Worm (Caenorhabditis elegans) whole organism, L3 larva: Measurements from ENCODE around the gene tag-335.
A peak's percentile ranks its signal among the peaks of the same experiment; 100 is the strongest.

Experiments used
- ZK546.5 ChIP-seq: sonication (generic microtip); optimal IDR thresholded peaks from 2 replicates; lab custom pipeline; 2017; ENCODE audit warnings: missing biosample characterization, missing genetic modification characterization
- ama-1 ChIP-seq: fragments of 150-350 bp; optimal IDR thresholded peaks from 2 replicates; lab custom pipeline; 2018
- ceh-16 ChIP-seq: sonication (generic microtip); optimal IDR thresholded peaks from 2 replicates; lab custom pipeline; 2017; ENCODE audit warnings: missing biosample characterization, missing genetic modification characterization
- ceh-28 ChIP-seq: fragments of 150-350 bp; optimal IDR thresholded peaks from 2 replicates; lab custom pipeline; 2014; ENCODE audit warnings: missing biosample characterization, missing genetic modification reagents, missing genetic modification characterization
- ceh-82 ChIP-seq: fragments of 150-350 bp; optimal IDR thresholded peaks from 2 replicates; lab custom pipeline; 2014; ENCODE audit warnings: missing biosample characterization, missing genetic modification characterization
- ceh-9 ChIP-seq: sonication (generic microtip); optimal IDR thresholded peaks from 2 replicates; lab custom pipeline; 2018; ENCODE audit warnings: missing biosample characterization, missing genetic modification characterization
- daf-12 ChIP-seq: fragments of 150-350 bp; optimal IDR thresholded peaks from 2 replicates; lab custom pipeline; 2014; ENCODE audit warnings: missing biosample characterization, missing genetic modification reagents, missing genetic modification characterization
- egl-27 ChIP-seq: sonication (generic microtip); optimal IDR thresholded peaks from 4 replicates; lab custom pipeline; 2017; ENCODE audit warnings: missing biosample characterization, missing genetic modification reagents, missing genetic modification characterization
- elt-2 ChIP-seq: sonication (generic microtip); optimal IDR thresholded peaks from 2 replicates; lab custom pipeline; 2016; ENCODE audit warnings: missing genetic modification reagents, mild to moderate bottlenecking, missing genetic modification characterization, missing compliant biosample characterization
- elt-3 ChIP-seq, 3 experiments: fragments of 150-350 bp in 1 of 3; sonication (generic microtip) in 2 of 3; optimal IDR thresholded peaks; 2 replicates in 2 of 3; 4 replicates in 1 of 3; lab custom pipeline; 2014 to 2017; ENCODE audit warnings: missing biosample characterization in 3 of 3, missing genetic modification characterization in 3 of 3
- eor-1 ChIP-seq, 2 experiments: fragments of 150-350 bp; optimal IDR thresholded peaks; 2 replicates each; lab custom pipeline; 2014 to 2018; ENCODE audit warnings: missing biosample characterization in 2 of 2, missing genetic modification characterization in 2 of 2
- fkh-2 ChIP-seq: fragments of 150-350 bp; optimal IDR thresholded peaks from 2 replicates; lab custom pipeline; 2014; ENCODE audit warnings: missing biosample characterization, missing genetic modification reagents, missing genetic modification characterization
- fos-1 ChIP-seq: fragments of 150-350 bp; optimal IDR thresholded peaks from 2 replicates; lab custom pipeline; 2014; ENCODE audit warnings: missing biosample characterization, missing genetic modification characterization
- hmg-11 ChIP-seq: sonication (generic microtip); optimal IDR thresholded peaks from 2 replicates; lab custom pipeline; 2016; ENCODE audit warnings: missing genetic modification characterization, missing compliant biosample characterization
- jun-1 ChIP-seq: fragments of 150-350 bp; optimal IDR thresholded peaks from 2 replicates; lab custom pipeline; 2014; ENCODE audit warnings: missing biosample characterization, missing genetic modification reagents, missing genetic modification characterization
- lin-15B ChIP-seq: fragments of 150-350 bp; optimal IDR thresholded peaks from 2 replicates; lab custom pipeline; 2014; ENCODE audit warnings: missing biosample characterization, missing genetic modification characterization
- lin-39 ChIP-seq: fragments of 150-350 bp; optimal IDR thresholded peaks from 2 replicates; lab custom pipeline; 2018; ENCODE audit warnings: missing biosample characterization, missing genetic modification reagents, missing genetic modification characterization
- lsy-12 ChIP-seq: sonication (generic microtip); optimal IDR thresholded peaks from 2 replicates; lab custom pipeline; 2016; ENCODE audit warnings: mild to moderate bottlenecking, missing genetic modification characterization, missing compliant biosample characterization
- mdl-1 ChIP-seq: fragments of 150-350 bp; optimal IDR thresholded peaks from 2 replicates; lab custom pipeline; 2014; ENCODE audit warnings: missing biosample characterization, missing genetic modification characterization
- mml-1 ChIP-seq: fragments of 150-350 bp; sonication (generic microtip); optimal IDR thresholded peaks from 3 replicates; lab custom pipeline; 2014; ENCODE audit warnings: missing biosample characterization, missing genetic modification characterization
- nfya-1 ChIP-seq: sonication (generic microtip); optimal IDR thresholded peaks from 2 replicates; lab custom pipeline; 2017; ENCODE audit warnings: missing genetic modification characterization, mild to moderate bottlenecking, missing compliant biosample characterization, antibody characterized with exemption, moderate library complexity; ENCODE audit not compliant: insufficient read depth
- nhr-11 ChIP-seq: fragments of 150-350 bp; optimal IDR thresholded peaks from 2 replicates; lab custom pipeline; 2014; ENCODE audit warnings: missing biosample characterization, missing genetic modification characterization
- nhr-12 ChIP-seq: fragments of 150-350 bp; optimal IDR thresholded peaks from 2 replicates; lab custom pipeline; 2014; ENCODE audit warnings: missing biosample characterization, missing genetic modification characterization
- nhr-23 ChIP-seq: fragments of 150-350 bp; optimal IDR thresholded peaks from 2 replicates; lab custom pipeline; 2014; ENCODE audit warnings: missing biosample characterization, missing genetic modification reagents, missing genetic modification characterization
- nhr-28 ChIP-seq: fragments of 150-350 bp; optimal IDR thresholded peaks from 2 replicates; lab custom pipeline; 2014; ENCODE audit warnings: missing biosample characterization, missing genetic modification characterization
- nhr-76 ChIP-seq: fragments of 150-350 bp; sonication (generic microtip); optimal IDR thresholded peaks from 5 replicates; lab custom pipeline; 2014; ENCODE audit warnings: missing biosample characterization, missing genetic modification characterization
- nhr-77 ChIP-seq: fragments of 150-350 bp; optimal IDR thresholded peaks from 2 replicates; lab custom pipeline; 2014; ENCODE audit warnings: missing biosample characterization, missing genetic modification characterization
- pha-4 ChIP-seq: fragments of 150-350 bp; optimal IDR thresholded peaks from 2 replicates; lab custom pipeline; 2014; ENCODE audit warnings: missing biosample characterization, missing genetic modification reagents, missing genetic modification characterization
- pqm-1 ChIP-seq: fragments of 150-350 bp; optimal IDR thresholded peaks from 2 replicates; lab custom pipeline; 2017; ENCODE audit warnings: missing biosample characterization, missing genetic modification characterization, inconsistent platforms
- sea-2 ChIP-seq: fragments of 150-350 bp; sonication (generic microtip); optimal IDR thresholded peaks from 4 replicates; lab custom pipeline; 2014; ENCODE audit warnings: missing biosample characterization, missing genetic modification reagents, missing genetic modification characterization
- skn-1 ChIP-seq: fragments of 150-350 bp; optimal IDR thresholded peaks from 2 replicates; lab custom pipeline; 2014; ENCODE audit warnings: missing biosample characterization, missing genetic modification characterization
- snpc-4 ChIP-seq: fragments of 150-350 bp; optimal IDR thresholded peaks from 2 replicates; lab custom pipeline; 2014; ENCODE audit warnings: missing biosample characterization, missing genetic modification characterization
- tbx-2 ChIP-seq: sonication (generic microtip); optimal IDR thresholded peaks from 2 replicates; lab custom pipeline; 2016; ENCODE audit warnings: mild to moderate bottlenecking, missing genetic modification characterization, missing compliant biosample characterization
- unc-62 ChIP-seq: fragments of 150-350 bp; sonication (generic microtip); optimal IDR thresholded peaks from 4 replicates; lab custom pipeline; 2014; ENCODE audit warnings: missing biosample characterization, missing genetic modification reagents, missing genetic modification characterization
- zag-1 ChIP-seq: fragments of 150-350 bp; optimal IDR thresholded peaks from 2 replicates; lab custom pipeline; 2014; ENCODE audit warnings: missing biosample characterization, missing genetic modification characterization
- ztf-11 ChIP-seq: fragments of 150-350 bp; optimal IDR thresholded peaks from 2 replicates; lab custom pipeline; 2014; ENCODE audit warnings: missing biosample characterization, missing genetic modification characterization
- ztf-4 ChIP-seq: fragments of 150-350 bp; optimal IDR thresholded peaks from 2 replicates; lab custom pipeline; 2014; ENCODE audit warnings: missing biosample characterization, missing genetic modification characterization

The tag-335 gene

ce11 chrIV:12282873-12283272 is 4.5 kb upstream of the tag-335 start, which contains the start of gene hpo-12:
TSS of gene hpo-12 (plus strand) at chrIV:12283173.
- TF ChIP-seq hmg-11 (no peak), nhr-12 (tag; lab: Kevin White, UChicago) (no peak), skn-1 (tag; lab: Kevin White, UChicago) (no peak), nhr-28 (tag; lab: Kevin White, UChicago) (no peak), ztf-11 (tag; lab: Kevin White, UChicago) (no peak), fos-1 (tag; lab: Kevin White, UChicago) (no peak), snpc-4 (no peak), ceh-82 (no peak), nfya-1 (tag; lab: Kevin White, UChicago) (no peak), ama-1 (lab: Kevin White, UChicago) (no peak), eor-1 (tag; optimal IDR thresholded peaks at IDR 0.05; lab: Kevin White, UChicago) (no peak), nhr-76 (tag; lab: Kevin White, UChicago) (no peak)

- TF ChIP-seq hmg-11 (peak; percentile 57), ceh-9 (tag; lab: Kevin White, UChicago) (no peak), lin-15B (tag; lab: Kevin White, UChicago) (peak; percentile 33), ama-1 (lab: Kevin White, UChicago) (no peak), pha-4 (tag; lab: Kevin White, UChicago) (peak; percentile 49), elt-2 (tag; lab: Kevin White, UChicago) (peak; percentile 14), snpc-4 (no peak)
Measured at ce11 chrIV:12282157-12282789, 3.9 kb upstream of the tag-335 start, which contains the start of the genes C42C1.12 and C42C1.19. TSS of gene C42C1.12 (minus strand) at chrIV:12282207. TSS of gene C42C1.19 (plus strand) at chrIV:12282739.

ce11 chrIV:12279340-12279739 is 946 bp upstream of the tag-335 start, which contains the start of gene ltah-1.1:
TSS of gene ltah-1.1 (plus strand) at chrIV:12279622.
- TF ChIP-seq elt-2 (tag; lab: Kevin White, UChicago) (peak; percentile 54), elt-3 (tag; optimal IDR thresholded peaks at IDR 0.05; lab: Kevin White, UChicago) (no peak)

- TF ChIP-seq lin-39 (no peak), ztf-4 (no peak), fkh-2 (tag; lab: Kevin White, UChicago) (no peak), egl-27 (tag; lab: Kevin White, UChicago) (no peak), sea-2 (no peak), ama-1 (lab: Kevin White, UChicago) (no peak), lin-15B (tag; lab: Kevin White, UChicago) (no peak), ceh-28 (tag; lab: Kevin White, UChicago) (no peak), nhr-28 (tag; lab: Kevin White, UChicago) (no peak), nhr-77 (tag; lab: Kevin White, UChicago) (no peak), pha-4 (tag; lab: Kevin White, UChicago) (no peak), skn-1 (tag; lab: Kevin White, UChicago) (no peak), snpc-4 (no peak), ceh-16 (no peak), fos-1 (tag; lab: Kevin White, UChicago) (no peak), zag-1 (tag; lab: Kevin White, UChicago) (no peak)
Measured at ce11 chrIV:12275892-12276291, 2.5 kb downstream of the tag-335 start, which contains the start of gene vps-8. TSS of gene vps-8 (minus strand) at chrIV:12275992.

- TF ChIP-seq mdl-1 (tag; lab: Kevin White, UChicago) (no peak), sea-2 (no peak), elt-3 (tag; optimal IDR thresholded peaks at IDR 0.05; lab: Kevin White, UChicago) (no peak), elt-2 (tag; lab: Kevin White, UChicago) (peak; percentile 73), pqm-1 (tag; lab: Kevin White, UChicago) (peak; percentile 37)
Measured at ce11 chrIV:12274365-12274764, 4.0 kb downstream of the tag-335 start.

ce11 chrIV:12270392-12270791 is 8.0 kb downstream of the tag-335 start, which contains the start of gene C42C1.3:
TSS of gene C42C1.3 (minus strand) at chrIV:12270492.
- TF ChIP-seq hmg-11 (no peak), snpc-4 (no peak), elt-3 (tag; optimal IDR thresholded peaks at IDR 0.05; lab: Kevin White, UChicago) (no peak), lin-15B (tag; lab: Kevin White, UChicago) (no peak), mml-1 (tag; lab: Kevin White, UChicago) (no peak), ZK546.5 (tag; lab: Kevin White, UChicago) (no peak), daf-12 (tag; lab: Kevin White, UChicago) (no peak), unc-62 (no peak), nhr-11 (tag; lab: Kevin White, UChicago) (no peak), nhr-28 (tag; lab: Kevin White, UChicago) (no peak), tbx-2 (tag; lab: Kevin White, UChicago) (no peak), lsy-12 (tag; lab: Kevin White, UChicago) (no peak), jun-1 (no peak), nhr-23 (tag; lab: Kevin White, UChicago) (no peak)
